Worm (Caenorhabditis elegans): Measurements from ENCODE around the gene vha-2.

vha-2 gene

ce11 chrIII:9748694-9749093 is 33.3 kb upstream of the vha-2 start, which contains the start of gene T05G5.4 (continued):
- TF ChIP-seq arid-1 (GFP tag; conservative IDR thresholded peaks at IDR 0.05) (0 out of 2 replicates have a peak, but pooled peaks have one; percentile 11), zfp-2 (tag; optimal IDR thresholded peaks at IDR 0.05) (no peak), lir-3 (tag; optimal IDR thresholded peaks at IDR 0.05) (no peak), ztf-11 (tag; optimal IDR thresholded peaks at IDR 0.05) (no peak)

DNA sequence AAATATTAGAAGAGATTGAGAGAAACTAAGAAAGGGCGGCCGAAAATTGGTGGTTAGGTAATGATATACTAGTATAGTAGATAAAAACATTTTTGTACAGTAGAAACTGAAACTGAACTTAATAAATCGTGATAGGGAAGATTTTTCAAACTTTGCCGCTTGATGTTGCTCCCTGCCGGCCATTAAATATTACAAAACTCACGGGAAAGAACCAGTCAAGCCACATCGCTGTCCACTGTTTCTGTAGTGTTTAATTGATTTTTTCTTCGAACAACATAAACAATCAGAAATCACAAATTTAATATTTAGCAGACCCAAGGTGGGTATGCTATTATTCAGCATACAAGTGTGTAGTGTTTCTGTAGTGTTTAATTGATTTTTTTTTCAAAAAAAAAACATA is 30.9 kb upstream of the vha-2 start, which contains the start of gene T05G5.5:
Gene T05G5.5 (minus strand): TSS at position 359 of the 400 bp plus-strand sequence.
- TF ChIP-seq hlh-30 (tag; optimal IDR thresholded peaks at IDR 0.05; ENCODE audit: insufficient read depth) = no peak
- TF ChIP-seq hlh-11 (tag; optimal IDR thresholded peaks at IDR 0.05) = peak; percentile 8
- TF ChIP-seq dmd-9 (GFP tag; IDR thresholded peaks at IDR 0.05) = 0 out of 2 replicates have a peak, but pooled peaks have one; percentile 6
- TF ChIP-seq T26A8.4 (GFP tag; IDR thresholded peaks at IDR 0.05) = peak; percentile 70
- TF ChIP-seq unc-62 (GFP tag; optimal IDR thresholded peaks at IDR 0.05 in 1 of 2) = peak in 1 of 2 experiments; percentile 26
- TF ChIP-seq unc-62 (tag; optimal IDR thresholded peaks at IDR 0.05) = no peak
- TF ChIP-seq duxl-1 (tag; optimal IDR thresholded peaks at IDR 0.05; ENCODE audit: poor library complexity) = peak; percentile 12
- no peak for TF ChIP-seq lin-29 (GFP tag; IDR thresholded peaks at IDR 0.05)
- TF ChIP-seq dve-1 (tag; optimal IDR thresholded peaks at IDR 0.05; ENCODE audit: insufficient read depth) = peak; percentile 50
- peak; percentile 73 for TF ChIP-seq nhr-102 (tag; optimal IDR thresholded peaks at IDR 0.05)
- TF ChIP-seq dmd-8 (GFP tag; IDR thresholded peaks at IDR 0.05) = 0 out of 2 replicates have a peak, but pooled peaks have one; percentile 33
- peak; percentile 44 for TF ChIP-seq lin-38 (GFP tag; IDR thresholded peaks at IDR 0.05)
- peak; percentile 26 for TF ChIP-seq nhr-28 (tag; optimal IDR thresholded peaks at IDR 0.05)
- TF ChIP-seq lsy-2 (tag; optimal IDR thresholded peaks at IDR 0.05) = peak in 1 of 2 experiments; percentile 18
- peak; percentile 41 for TF ChIP-seq mes-2 (tag; optimal IDR thresholded peaks at IDR 0.05; ENCODE audit: poor library complexity, severe bottlenecking)
- TF ChIP-seq spr-1 (tag; optimal IDR thresholded peaks at IDR 0.05) = peak; percentile 3
- TF ChIP-seq jun-1 (tag; optimal IDR thresholded peaks at IDR 0.05) = no peak
- no peak for TF ChIP-seq daf-16 (GFP tag; optimal IDR thresholded peaks at IDR 0.05)
- TF ChIP-seq daf-16 (tag; optimal IDR thresholded peaks at IDR 0.05) = peak; percentile 76
- no peak for TF ChIP-seq nhr-41 (GFP tag; IDR thresholded peaks at IDR 0.05)

DNA sequence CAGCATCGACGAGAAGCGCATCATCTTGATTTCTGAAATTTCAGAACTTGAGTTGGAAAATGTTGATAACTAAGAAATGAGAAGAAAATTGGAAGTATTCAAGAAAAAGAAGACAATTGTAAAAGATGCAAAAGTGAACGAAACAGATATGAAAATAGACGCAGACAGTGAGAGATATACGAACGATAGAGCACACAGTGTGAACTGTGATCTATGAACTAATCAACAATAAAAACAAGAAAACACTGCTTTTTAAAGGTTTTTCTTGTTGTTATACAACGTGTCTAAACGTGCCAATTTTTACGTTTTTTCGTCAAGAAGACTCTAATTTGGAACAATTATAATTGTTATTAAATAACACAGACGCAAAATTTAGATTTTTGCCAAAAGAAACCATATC is 29.1 kb upstream of the vha-2 start, which contains the start of gene ech-6:
Gene ech-6 (minus strand): TSS at position 32 of the 400 bp plus-strand sequence.
- TF ChIP-seq lir-3 (tag; optimal IDR thresholded peaks at IDR 0.05) (no peak), mes-2 (tag; optimal IDR thresholded peaks at IDR 0.05; ENCODE audit: poor library complexity, severe bottlenecking) (peak; percentile 1), hlh-30 (tag; optimal IDR thresholded peaks at IDR 0.05; ENCODE audit: insufficient read depth) (peak; percentile 5), dve-1 (tag; optimal IDR thresholded peaks at IDR 0.05; ENCODE audit: insufficient read depth) (peak; percentile 83), F49E8.2 (tag; optimal IDR thresholded peaks at IDR 0.05; ENCODE audit: borderline replicate concordance) (no peak), madf-9 (GFP tag; conservative IDR thresholded peaks at IDR 0.05) (no peak), nhr-77 (tag; optimal IDR thresholded peaks at IDR 0.05) (no peak), zip-11 (GFP tag; IDR thresholded peaks at IDR 0.05) (no peak), pqm-1 (tag; optimal IDR thresholded peaks at IDR 0.05) (peak; percentile 11), egl-27 (tag; optimal IDR thresholded peaks at IDR 0.05) (no peak), aly-2 (tag; optimal IDR thresholded peaks at IDR 0.05) (no peak), lin-39 (tag; optimal IDR thresholded peaks at IDR 0.05) (no peak), snpc-1.2 (GFP tag; IDR thresholded peaks at IDR 0.05) (no peak), nhr-102 (tag; optimal IDR thresholded peaks at IDR 0.05) (peak; percentile 45), zfp-3 (GFP tag; conservative IDR thresholded peaks at IDR 0.05) (no peak), fos-1 (tag; optimal IDR thresholded peaks at IDR 0.05) (no peak), hif-1 (tag; optimal IDR thresholded peaks at IDR 0.05) (peak in 1 of 2 experiments; percentile 42), dmd-6 (GFP tag; IDR thresholded peaks at IDR 0.05) (peak; percentile 72), vab-7 (GFP tag; IDR thresholded peaks at IDR 0.05) (no peak), dmd-8 (GFP tag; IDR thresholded peaks at IDR 0.05) (no peak), php-3 (GFP tag; IDR thresholded peaks at IDR 0.05) (peak; percentile 21; the same call in 1 of the 2 replicates), nhr-76 (tag; optimal IDR thresholded peaks at IDR 0.05) (no peak), nhr-28 (tag; optimal IDR thresholded peaks at IDR 0.05) (peak; percentile 11), ZK546.5 (tag; optimal IDR thresholded peaks at IDR 0.05) (no peak), nhr-6 (tag; optimal IDR thresholded peaks at IDR 0.05) (no peak), ceh-82 (tag; optimal IDR thresholded peaks at IDR 0.05) (no peak), cey-2 (tag; optimal IDR thresholded peaks at IDR 0.05; ENCODE audit: borderline replicate concordance, insufficient read depth) (no peak), madf-5 (GFP tag; IDR thresholded peaks at IDR 0.05) (no peak), lin-1 (GFP tag; IDR thresholded peaks at IDR 0.05) (0 out of 2 replicates have a peak, but pooled peaks have one; percentile 29), lin-38 (GFP tag; IDR thresholded peaks at IDR 0.05) (peak; percentile 51)

Measured in whole organism, L4 larva.